Fruit fly (Drosophila melanogaster) whole organism, embryonic: ENCODE results near the gene CG32706.

Experiments used
- BEAF-32 ChIP-seq: fragments of 200-800 bp; sonication (Bioruptor generic); optimal IDR thresholded peaks from 3 replicates; lab custom pipeline; 2017; ENCODE audit warnings: missing biosample characterization, missing genetic modification characterization, mild to moderate bottlenecking, moderate library complexity, missing genetic modification reagents
- CG10209 ChIP-seq: fragments of 200-800 bp; sonication (Bioruptor generic); optimal IDR thresholded peaks from 3 replicates; lab custom pipeline; 2017; ENCODE audit warnings: missing biosample characterization, mild to moderate bottlenecking, missing genetic modification characterization, missing genetic modification reagents
- CG10274 ChIP-seq: fragments of 200-800 bp; sonication (Bioruptor generic); optimal IDR thresholded peaks from 3 replicates; lab custom pipeline; 2017; ENCODE audit warnings: missing biosample characterization, mild to moderate bottlenecking, missing genetic modification characterization
- CG12104 ChIP-seq: fragments of 200-800 bp; sonication (Bioruptor generic); optimal IDR thresholded peaks from 3 replicates; lab custom pipeline; 2016; ENCODE audit warnings: missing biosample characterization, missing genetic modification characterization
- CG1233 ChIP-seq: fragments of 200-800 bp; sonication (Bioruptor generic); optimal IDR thresholded peaks from 4 replicates; lab custom pipeline; 2018; ENCODE audit warnings: missing biosample characterization, mild to moderate bottlenecking, missing genetic modification characterization
- CG13296 ChIP-seq: fragments of 200-800 bp; sonication (Bioruptor generic); optimal IDR thresholded peaks from 3 replicates; lab custom pipeline; 2018; ENCODE audit warnings: missing biosample characterization, mild to moderate bottlenecking, missing genetic modification characterization
- CG1529 ChIP-seq: fragments of 200-800 bp; sonication (Bioruptor generic); optimal IDR thresholded peaks from 3 replicates; lab custom pipeline; 2018; ENCODE audit warnings: missing biosample characterization, missing genetic modification characterization
- CG15479 ChIP-seq: fragments of 200-800 bp; sonication (Bioruptor generic); optimal IDR thresholded peaks from 3 replicates; lab custom pipeline; 2019; ENCODE audit warnings: missing biosample characterization, mild to moderate bottlenecking, missing genetic modification characterization, moderate library complexity
- CG2199 ChIP-seq: fragments of 200-800 bp; sonication (Bioruptor generic); IDR thresholded peaks from 3 replicates; pipeline ENCODE4 v1.3.6; 2022; ENCODE audit warnings: missing biosample characterization, missing genetic modification characterization
- CG30020 ChIP-seq: fragments of 200-800 bp; optimal IDR thresholded peaks from 2 replicates; lab custom pipeline; 2019; ENCODE audit warnings: missing biosample characterization, mild to moderate bottlenecking, missing genetic modification characterization, moderate library complexity
- CG4404 ChIP-seq: fragments of 200-800 bp; sonication (Bioruptor generic); IDR thresholded peaks from 2 replicates; pipeline ENCODE4 v1.3.6; 2022; ENCODE audit warnings: missing biosample characterization, missing genetic modification characterization
- CG7556 ChIP-seq: fragments of 200-800 bp; sonication (Bioruptor generic); optimal IDR thresholded peaks from 2 replicates; lab custom pipeline; 2017; ENCODE audit warnings: missing biosample characterization, mild to moderate bottlenecking, missing genetic modification characterization
- CG7928 ChIP-seq: fragments of 200-800 bp; sonication (Bioruptor generic); optimal IDR thresholded peaks from 2 replicates; lab custom pipeline; 2017; ENCODE audit warnings: missing biosample characterization, mild to moderate bottlenecking, missing genetic modification characterization
- CG9609 ChIP-seq: fragments of 200-800 bp; sonication (Bioruptor generic); optimal IDR thresholded peaks from 3 replicates; lab custom pipeline; 2016; ENCODE audit warnings: missing biosample characterization, missing genetic modification characterization
- CG9727 ChIP-seq: fragments of 200-800 bp; sonication (Bioruptor generic); optimal IDR thresholded peaks from 3 replicates; lab custom pipeline; 2017; ENCODE audit warnings: missing biosample characterization, mild to moderate bottlenecking, missing genetic modification characterization
- Dll ChIP-seq: fragments of 200-800 bp; sonication (Bioruptor generic); IDR thresholded peaks from 4 replicates; pipeline ENCODE4 v1.3.6; 2022; ENCODE audit warnings: missing biosample characterization, missing genetic modification characterization; ENCODE audit not compliant: partially characterized antibody
- Eip74EF ChIP-seq, 2 experiments: fragments of 200-800 bp in 1 of 2; fragments of >200 bp in 1 of 2; sonication (Bioruptor generic) in 1 of 2; optimal IDR thresholded peaks; 2 replicates each; lab custom pipeline; 2017 to 2019; ENCODE audit warnings: missing biosample characterization in 2 of 2, missing genetic modification characterization in 2 of 2, mild to moderate bottlenecking in 1 of 2, moderate library complexity in 1 of 2
- MBD-R2 ChIP-seq: fragments of 200-800 bp; sonication (Bioruptor generic); IDR thresholded peaks from 2 replicates; pipeline ENCODE4 v1.3.6; 2022; ENCODE audit warnings: missing biosample characterization, missing genetic modification characterization
- Med ChIP-seq: fragments of 200-800 bp; sonication (Bioruptor generic); peaks from one replicate; lab custom pipeline; 2016; ENCODE audit warnings: missing biosample characterization, missing genetic modification characterization, mild to moderate bottlenecking, inconsistent platforms, moderate library complexity
- Opbp ChIP-seq: fragments of 200-800 bp; sonication (Bioruptor generic); IDR thresholded peaks from 3 replicates; pipeline ENCODE4 v1.3.6; 2022; ENCODE audit warnings: missing biosample characterization, missing genetic modification characterization; ENCODE audit not compliant: partially characterized antibody
- Sry-δ ChIP-seq: fragments of 200-800 bp; sonication (Bioruptor generic); optimal IDR thresholded peaks from 2 replicates; lab custom pipeline; 2016; ENCODE audit warnings: missing biosample characterization, missing genetic modification characterization
- abd-A ChIP-seq: fragments of 200-800 bp; sonication (Bioruptor generic); optimal IDR thresholded peaks from 3 replicates; lab custom pipeline; 2019; ENCODE audit warnings: missing biosample characterization, mild to moderate bottlenecking, missing genetic modification characterization, moderate library complexity
- ac ChIP-seq: fragments of 200-800 bp; sonication (Bioruptor generic); optimal IDR thresholded peaks from 3 replicates; lab custom pipeline; 2017; ENCODE audit warnings: missing biosample characterization, mild to moderate bottlenecking, missing genetic modification characterization
- bigmax ChIP-seq: fragments of 200-800 bp; sonication (Bioruptor generic); optimal IDR thresholded peaks from 2 replicates; lab custom pipeline; 2018; ENCODE audit warnings: missing biosample characterization, mild to moderate bottlenecking, missing genetic modification characterization
- cad ChIP-seq: fragments of >200 bp; optimal IDR thresholded peaks from 2 replicates; lab custom pipeline; 2017; ENCODE audit warnings: missing biosample characterization, missing genetic modification characterization
- chn ChIP-seq: fragments of 200-800 bp; sonication (Bioruptor generic); optimal IDR thresholded peaks from 2 replicates; lab custom pipeline; 2016; ENCODE audit warnings: missing biosample characterization, missing genetic modification characterization
- ci ChIP-seq: fragments of 200-800 bp; sonication (Bioruptor generic); IDR thresholded peaks from 3 replicates; pipeline ENCODE4 v1.3.6; 2022; ENCODE audit warnings: missing biosample characterization, missing genetic modification characterization
- esg ChIP-seq: fragments of 200-800 bp; sonication (Bioruptor generic); conservative IDR thresholded peaks from 2 replicates; pipeline ENCODE4 v1.3.6; 2022; ENCODE audit warnings: missing biosample characterization, missing genetic modification characterization
- eve ChIP-seq, 2 experiments: fragments of >200 bp; optimal IDR thresholded peaks; 2 replicates each; lab custom pipeline; 2017; ENCODE audit warnings: missing biosample characterization in 2 of 2, missing genetic modification characterization in 2 of 2
- fd64A ChIP-seq: fragments of 200-800 bp; sonication (Bioruptor generic); optimal IDR thresholded peaks from 3 replicates; lab custom pipeline; 2018; ENCODE audit warnings: missing biosample characterization, mild to moderate bottlenecking, missing genetic modification characterization
- gem ChIP-seq: fragments of 200-800 bp; sonication (Bioruptor generic); optimal IDR thresholded peaks from 2 replicates; lab custom pipeline; 2019; ENCODE audit warnings: missing biosample characterization, mild to moderate bottlenecking, missing genetic modification characterization, moderate library complexity
- grau ChIP-seq: fragments of 200-800 bp; optimal IDR thresholded peaks from 3 replicates; lab custom pipeline; 2019; ENCODE audit warnings: missing biosample characterization, mild to moderate bottlenecking, missing genetic modification characterization, moderate library complexity
- gsb-n ChIP-seq: fragments of 200-800 bp; sonication (Bioruptor generic); optimal IDR thresholded peaks from 3 replicates; lab custom pipeline; 2018; ENCODE audit warnings: missing biosample characterization, mild to moderate bottlenecking, missing genetic modification characterization
- kni ChIP-seq: fragments of 200-800 bp; sonication (Bioruptor generic); optimal IDR thresholded peaks from 3 replicates; lab custom pipeline; 2017; ENCODE audit warnings: mild to moderate bottlenecking, missing biosample characterization, missing genetic modification reagents, missing genetic modification characterization
- lov ChIP-seq, 2 experiments: fragments of 200-800 bp in 1 of 2; fragments of >200 bp in 1 of 2; sonication (Bioruptor generic) in 1 of 2; IDR thresholded peaks in 1 of 2; optimal IDR thresholded peaks in 1 of 2; 2 replicates in 1 of 2; 3 replicates in 1 of 2; pipeline versions ENCODE4 v1.3.6 to Lab custom; 2017 to 2022; ENCODE audit warnings: missing biosample characterization in 1 of 2, missing genetic modification characterization in 1 of 2
- nerfin-1 ChIP-seq: fragments of 200-800 bp; sonication (Bioruptor generic); optimal IDR thresholded peaks from 3 replicates; lab custom pipeline; 2019; ENCODE audit warnings: missing biosample characterization, mild to moderate bottlenecking, missing genetic modification characterization, moderate library complexity
- oc ChIP-seq: fragments of 200-800 bp; sonication (Bioruptor generic); optimal IDR thresholded peaks from 2 replicates; lab custom pipeline; 2018; ENCODE audit warnings: missing biosample characterization, mild to moderate bottlenecking, missing genetic modification characterization, moderate library complexity
- pan ChIP-seq, 4 experiments: fragments of >200 bp in 3 of 4; fragments of 200-800 bp in 1 of 4; sonication (Bioruptor generic) in 1 of 4; optimal IDR thresholded peaks in 3 of 4; IDR thresholded peaks in 1 of 4; 2 replicates each; pipeline versions ENCODE4 v1.3.6 to Lab custom; 2017 to 2022; ENCODE audit warnings: missing biosample characterization in 2 of 4, missing genetic modification characterization in 2 of 4, mixed read lengths in 1 of 4
- pros ChIP-seq: fragments of 200-800 bp; sonication (Bioruptor generic); optimal IDR thresholded peaks from 3 replicates; lab custom pipeline; 2019; ENCODE audit warnings: missing biosample characterization, mild to moderate bottlenecking, missing genetic modification characterization, moderate library complexity
- row ChIP-seq: fragments of 200-800 bp; sonication (Bioruptor generic); IDR thresholded peaks from 3 replicates; pipeline ENCODE4 v1.3.6; 2022; ENCODE audit warnings: missing biosample characterization, missing genetic modification characterization
- sqz ChIP-seq: fragments of 200-800 bp; sonication (Bioruptor generic); optimal IDR thresholded peaks from 3 replicates; lab custom pipeline; 2018; ENCODE audit warnings: missing biosample characterization, mild to moderate bottlenecking, missing genetic modification characterization
- tll ChIP-seq, 2 experiments: fragments of 200-800 bp in 1 of 2; fragments of >200 bp in 1 of 2; sonication (Bioruptor generic) in 1 of 2; optimal IDR thresholded peaks; 2 replicates each; lab custom pipeline; 2017 to 2019; ENCODE audit warnings: missing biosample characterization in 2 of 2, missing genetic modification characterization in 2 of 2, mild to moderate bottlenecking in 1 of 2, moderate library complexity in 1 of 2
- trh ChIP-seq: fragments of 200-800 bp; sonication (Bioruptor generic); optimal IDR thresholded peaks from 2 replicates; lab custom pipeline; 2016; ENCODE audit warnings: missing biosample characterization, missing genetic modification characterization
- twi ChIP-seq: fragments of 200-800 bp; optimal IDR thresholded peaks from 2 replicates; lab custom pipeline; 2019; ENCODE audit warnings: missing biosample characterization, mild to moderate bottlenecking, missing genetic modification characterization, moderate library complexity
- vnd ChIP-seq: fragments of 200-800 bp; sonication (Bioruptor generic); IDR thresholded peaks from 3 replicates; pipeline ENCODE4 v1.3.6; 2022; ENCODE audit warnings: missing biosample characterization, missing genetic modification characterization; ENCODE audit not compliant: partially characterized antibody
- zen ChIP-seq: fragments of 200-800 bp; sonication (Bioruptor generic); optimal IDR thresholded peaks from 3 replicates; lab custom pipeline; 2018; ENCODE audit warnings: missing biosample characterization, mild to moderate bottlenecking, missing genetic modification characterization, moderate library complexity
- zf30C ChIP-seq: fragments of 200-800 bp; sonication (Bioruptor generic); optimal IDR thresholded peaks from 3 replicates; lab custom pipeline; 2018; ENCODE audit warnings: missing biosample characterization, mild to moderate bottlenecking, missing genetic modification characterization
- zfh1 ChIP-seq: fragments of 200-800 bp; sonication (Bioruptor generic); IDR thresholded peaks from 3 replicates; pipeline ENCODE4 v1.3.6; 2022; ENCODE audit warnings: missing biosample characterization, missing genetic modification characterization

Gene CG32706

dm6 chrX:9128012-9128280 lies 41.0 kb downstream of the CG32706 start (continued):
- TF ChIP-seq nerfin-1 (tag; lab: Kevin White, UChicago): no peak
- TF ChIP-seq CG4404: no peak
- no peak for TF ChIP-seq MBD-R2 (GFP tag; lab: Robert Waterston, UW)
- TF ChIP-seq CG10274 (GFP tag; lab: Kevin White, UChicago): no peak
- peak; percentile 47 for TF ChIP-seq Sry-δ (GFP tag; lab: Kevin White, UChicago)
- peak; percentile 33 for TF ChIP-seq pros (GFP tag; lab: Kevin White, UChicago)
- no peak for TF ChIP-seq CG12104 (GFP tag; lab: Kevin White, UChicago)
- no peak for TF ChIP-seq zfh1 (GFP tag; lab: Robert Waterston, UW)
- no peak for TF ChIP-seq vnd
- TF ChIP-seq gsb-n: peak; percentile 84
- peak; percentile 16 for TF ChIP-seq oc (tag; lab: Kevin White, UChicago)
- TF ChIP-seq Eip74EF (GFP tag; optimal IDR thresholded peaks at IDR 0.05; lab: Kevin White, UChicago): no peak
- TF ChIP-seq ci (GFP tag; lab: Robert Waterston, UW): 0 out of 3 replicates have a peak, but pooled peaks have one; percentile 44
- TF ChIP-seq abd-A: peak; percentile 54
- no peak for TF ChIP-seq bigmax (GFP tag; lab: Kevin White, UChicago)
- no peak for TF ChIP-seq chn (GFP tag; lab: Kevin White, UChicago)
- TF ChIP-seq BEAF-32 (GFP tag; lab: Kevin White, UChicago): peak; percentile 47
- TF ChIP-seq Dll: peak; percentile 48; the same call in 2 of the 4 replicates
- TF ChIP-seq sqz (GFP tag; lab: Kevin White, UChicago): peak; percentile 13

dm6 chrX:9129436-9129835 lies 42.5 kb downstream of the CG32706 start:
- TF ChIP-seq eve (GFP tag; optimal IDR thresholded peaks at IDR 0.05; lab: Kevin White, UChicago) (peak in 1 of 2 experiments; percentile 50), grau (tag; lab: Kevin White, UChicago) (peak; percentile 1), CG7556 (GFP tag; lab: Kevin White, UChicago) (peak; percentile 1), zen (tag; lab: Kevin White, UChicago) (peak; percentile 42), Med (peak; percentile 35), ac (GFP tag; lab: Kevin White, UChicago) (no peak), cad (GFP tag; lab: Kevin White, UChicago) (peak; percentile 81), twi (tag; lab: Kevin White, UChicago) (peak; percentile 68), CG15479 (GFP tag; lab: Kevin White, UChicago) (peak; percentile 64), row (GFP tag; lab: Robert Waterston, UW) (0 out of 3 replicates have a peak, but pooled peaks have one; percentile 5), CG1233 (GFP tag; lab: Kevin White, UChicago) (no peak), zf30C (GFP tag; lab: Kevin White, UChicago) (peak; percentile 73), gem (peak; percentile 9), esg (GFP tag; lab: Robert Waterston, UW) (no peak), CG13296 (GFP tag; lab: Kevin White, UChicago) (no peak), CG2199 (GFP tag; lab: Robert Waterston, UW) (0 out of 3 replicates have a peak, but pooled peaks have one; percentile 22), CG9727 (no peak), tll (GFP tag; optimal IDR thresholded peaks at IDR 0.05; lab: Kevin White, UChicago) (peak in 1 of 2 experiments; percentile 81), CG7928 (no peak)

- no peak for TF ChIP-seq CG30020 (tag; lab: Kevin White, UChicago)
- TF ChIP-seq pan (optimal IDR thresholded peaks at IDR 0.05; lab: Kevin White, UChicago): no peak
- TF ChIP-seq pan (GFP tag; optimal IDR thresholded peaks at IDR 0.05 in 1 of 2, IDR thresholded peaks at IDR 0.05 in 1 of 2): no peak
- peak; percentile 14 for TF ChIP-seq Med
- TF ChIP-seq fd64A (GFP tag; lab: Kevin White, UChicago): no peak
- TF ChIP-seq CG9609 (GFP tag; lab: Kevin White, UChicago): no peak
- no peak for TF ChIP-seq trh (GFP tag; lab: Kevin White, UChicago)
- peak; percentile 11 for TF ChIP-seq kni
- TF ChIP-seq CG1529 (GFP tag; lab: Kevin White, UChicago): no peak
- TF ChIP-seq CG10209 (GFP tag; lab: Kevin White, UChicago): no peak
- no peak for TF ChIP-seq Opbp (GFP tag; lab: Robert Waterston, UW)
- TF ChIP-seq CG7928: no peak
- no peak for TF ChIP-seq lov (optimal IDR thresholded peaks at IDR 0.05; lab: Kevin White, UChicago)
- no peak for TF ChIP-seq lov (GFP tag; IDR thresholded peaks at IDR 0.05; lab: Robert Waterston, UW)
Measured at dm6 chrX:9130243-9130642, 43.3 kb downstream of the CG32706 start.
